Worm (Caenorhabditis elegans): ENCODE measurements around the gene R09E10.8.
A peak's percentile ranks its signal among the peaks of the same experiment; 100 is the strongest.

R09E10.8 gene

DNA sequence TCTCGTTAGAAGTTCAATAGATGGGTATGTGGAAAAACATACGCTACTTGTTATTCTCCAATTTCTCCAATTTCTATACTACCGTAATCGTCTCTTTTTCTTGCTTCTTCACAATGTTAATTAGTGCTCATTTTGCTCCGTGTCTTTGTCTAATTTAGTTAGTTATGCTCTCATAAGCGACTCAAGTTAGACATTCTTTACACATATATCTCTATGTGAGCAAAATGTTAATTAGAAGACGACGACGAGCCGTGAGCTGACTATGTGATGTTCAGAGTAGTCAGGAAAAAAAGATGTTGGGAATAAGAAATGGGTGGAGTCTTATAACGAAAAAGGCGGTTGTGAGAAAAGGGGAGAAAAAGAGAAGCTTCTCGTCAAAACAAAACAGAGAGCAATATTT lies 37.3 kb upstream of the R09E10.8 start:
- TF ChIP-seq nhr-77 (tag; optimal IDR thresholded peaks at IDR 0.05): no peak
- TF ChIP-seq ama-1 (optimal IDR thresholded peaks at IDR 0.05): no peak
- no peak for TF ChIP-seq fos-1 (tag; optimal IDR thresholded peaks at IDR 0.05)
- TF ChIP-seq egl-27 (tag; optimal IDR thresholded peaks at IDR 0.05): no peak
- no peak for TF ChIP-seq nhr-12 (tag; optimal IDR thresholded peaks at IDR 0.05)
- TF ChIP-seq ztf-4 (tag; optimal IDR thresholded peaks at IDR 0.05): no peak
- TF ChIP-seq ZK546.5 (tag; optimal IDR thresholded peaks at IDR 0.05): no peak
- no peak for TF ChIP-seq ceh-28 (tag; optimal IDR thresholded peaks at IDR 0.05)
- no peak for TF ChIP-seq egl-5 (tag; optimal IDR thresholded peaks at IDR 0.05)
- no peak for TF ChIP-seq nhr-23 (tag; optimal IDR thresholded peaks at IDR 0.05)
- no peak for TF ChIP-seq R02D3.7 (tag; optimal IDR thresholded peaks at IDR 0.05)
- no peak for TF ChIP-seq unc-62 (GFP tag; optimal IDR thresholded peaks at IDR 0.05)
- no peak for TF ChIP-seq unc-39 (tag; optimal IDR thresholded peaks at IDR 0.05)
- TF ChIP-seq elt-3 (tag; optimal IDR thresholded peaks at IDR 0.05): no peak
- no peak for TF ChIP-seq mml-1 (tag; optimal IDR thresholded peaks at IDR 0.05)
- no peak for TF ChIP-seq elt-2 (tag; optimal IDR thresholded peaks at IDR 0.05)

DNA sequence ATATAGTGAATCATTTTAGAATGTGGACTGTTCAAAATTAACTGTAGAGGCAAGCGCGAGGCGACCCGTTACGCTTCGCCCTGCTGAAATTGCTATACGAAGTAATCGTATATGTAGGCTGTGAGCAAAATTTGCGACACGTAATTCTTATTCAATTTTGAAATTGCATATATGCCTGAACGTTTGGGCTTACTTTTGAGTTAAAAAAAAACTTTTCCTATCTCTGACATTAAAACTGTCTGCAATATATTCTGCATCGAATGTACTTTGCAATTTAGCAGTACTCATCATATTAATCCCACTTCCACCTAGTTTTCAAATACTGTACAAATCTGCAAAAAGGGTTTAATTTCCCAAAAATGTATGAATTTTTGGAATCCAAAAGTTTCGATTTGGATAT lies 36.7 kb upstream of the R09E10.8 start:
- TF ChIP-seq snpc-4 (tag; optimal IDR thresholded peaks at IDR 0.05): no peak
- no peak for TF ChIP-seq nhr-43 (tag; optimal IDR thresholded peaks at IDR 0.05; ENCODE audit: poor library complexity, severe bottlenecking)
- no peak for TF ChIP-seq tbx-2 (tag; optimal IDR thresholded peaks at IDR 0.05)
- no peak for TF ChIP-seq ztf-4 (tag; optimal IDR thresholded peaks at IDR 0.05)
- TF ChIP-seq pqm-1 (tag; optimal IDR thresholded peaks at IDR 0.05): no peak
- no peak for TF ChIP-seq ceh-9 (tag; optimal IDR thresholded peaks at IDR 0.05)
- TF ChIP-seq lsy-12 (tag; optimal IDR thresholded peaks at IDR 0.05): no peak
- TF ChIP-seq fkh-2 (tag; optimal IDR thresholded peaks at IDR 0.05): no peak
- no peak for TF ChIP-seq elt-3 (tag; optimal IDR thresholded peaks at IDR 0.05)
- TF ChIP-seq nfya-1 (tag; optimal IDR thresholded peaks at IDR 0.05; ENCODE audit: insufficient read depth): no peak
- TF ChIP-seq jun-1 (tag; optimal IDR thresholded peaks at IDR 0.05): no peak

DNA sequence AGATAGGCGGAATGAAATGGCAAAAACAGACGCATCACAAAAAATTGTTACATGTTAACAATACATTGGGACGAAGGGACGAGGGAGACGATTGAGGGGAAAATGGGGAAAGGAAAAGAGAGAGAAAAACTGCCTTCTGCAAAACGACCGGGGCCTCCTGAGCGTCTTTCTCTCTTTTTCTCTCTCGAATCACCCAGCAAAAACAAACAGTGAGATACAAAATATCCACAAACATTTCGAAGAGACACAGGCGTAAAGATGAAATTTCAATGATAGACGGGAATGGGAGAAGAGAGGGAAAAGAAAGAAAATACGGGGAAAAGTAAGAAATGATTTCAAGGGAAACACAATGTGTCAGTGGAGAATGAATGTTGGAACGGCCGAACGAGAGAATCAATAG lies 35.8 kb upstream of the R09E10.8 start:
- TF ChIP-seq nhr-11 (tag; optimal IDR thresholded peaks at IDR 0.05) (no peak), lin-39 (tag; optimal IDR thresholded peaks at IDR 0.05) (peak; percentile 41), ztf-11 (tag; optimal IDR thresholded peaks at IDR 0.05) (no peak), nhr-28 (tag; optimal IDR thresholded peaks at IDR 0.05) (no peak), sea-2 (GFP tag; optimal IDR thresholded peaks at IDR 0.05) (no peak), mml-1 (tag; optimal IDR thresholded peaks at IDR 0.05) (no peak), nhr-43 (tag; optimal IDR thresholded peaks at IDR 0.05; ENCODE audit: poor library complexity, severe bottlenecking) (no peak), ceh-28 (tag; optimal IDR thresholded peaks at IDR 0.05) (peak; percentile 1), eor-1 (tag; optimal IDR thresholded peaks at IDR 0.05) (no peak), nfya-1 (tag; optimal IDR thresholded peaks at IDR 0.05; ENCODE audit: insufficient read depth) (peak; percentile 75), nhr-237 (tag; optimal IDR thresholded peaks at IDR 0.05) (no peak), pqm-1 (tag; optimal IDR thresholded peaks at IDR 0.05) (no peak), tbx-2 (tag; optimal IDR thresholded peaks at IDR 0.05) (no peak), fkh-2 (tag; optimal IDR thresholded peaks at IDR 0.05) (no peak), nhr-77 (tag; optimal IDR thresholded peaks at IDR 0.05) (no peak), lsy-12 (tag; optimal IDR thresholded peaks at IDR 0.05) (no peak), egl-27 (tag; optimal IDR thresholded peaks at IDR 0.05) (no peak), aly-2 (tag; optimal IDR thresholded peaks at IDR 0.05) (no peak), skn-1 (tag; optimal IDR thresholded peaks at IDR 0.05) (no peak), ceh-82 (tag; optimal IDR thresholded peaks at IDR 0.05) (no peak), elt-3 (tag; optimal IDR thresholded peaks at IDR 0.05) (no peak), ztf-4 (tag; optimal IDR thresholded peaks at IDR 0.05) (no peak), fkh-10 (GFP tag; optimal IDR thresholded peaks at IDR 0.05) (no peak), nhr-25 (tag; optimal IDR thresholded peaks at IDR 0.05) (no peak), lin-15B (tag; optimal IDR thresholded peaks at IDR 0.05) (peak; percentile 25), elt-1 (tag; optimal IDR thresholded peaks at IDR 0.05) (no peak), elt-2 (tag; optimal IDR thresholded peaks at IDR 0.05) (peak; percentile 4), unc-62 (GFP tag; optimal IDR thresholded peaks at IDR 0.05) (no peak), nhr-23 (tag; optimal IDR thresholded peaks at IDR 0.05) (peak; percentile 27), fos-1 (tag; optimal IDR thresholded peaks at IDR 0.05) (no peak), nhr-67 (tag; optimal IDR thresholded peaks at IDR 0.05) (no peak), pha-4 (tag; optimal IDR thresholded peaks at IDR 0.05) (peak; percentile 78), zag-1 (tag; optimal IDR thresholded peaks at IDR 0.05) (no peak), daf-12 (tag; optimal IDR thresholded peaks at IDR 0.05) (no peak), egl-5 (tag; optimal IDR thresholded peaks at IDR 0.05) (peak; percentile 33), ceh-16 (tag; optimal IDR thresholded peaks at IDR 0.05) (no peak), ceh-9 (tag; optimal IDR thresholded peaks at IDR 0.05) (no peak), nhr-12 (tag; optimal IDR thresholded peaks at IDR 0.05) (no peak), hmg-11 (tag; optimal IDR thresholded peaks at IDR 0.05) (peak; percentile 50), jun-1 (tag; optimal IDR thresholded peaks at IDR 0.05) (peak; percentile 1), mdl-1 (tag; optimal IDR thresholded peaks at IDR 0.05) (no peak), unc-39 (tag; optimal IDR thresholded peaks at IDR 0.05) (no peak), ama-1 (optimal IDR thresholded peaks at IDR 0.05) (no peak), ZK546.5 (tag; optimal IDR thresholded peaks at IDR 0.05) (no peak), R02D3.7 (tag; optimal IDR thresholded peaks at IDR 0.05) (no peak), snpc-4 (tag; optimal IDR thresholded peaks at IDR 0.05) (peak; percentile 25), nhr-76 (tag; optimal IDR thresholded peaks at IDR 0.05) (no peak)
